Fruit fly (Drosophila melanogaster): ENCODE data around the gene cDIP.

cDIP gene

dm6 chr3R:21206327-21206728, 45.4 kb upstream of the cDIP start (continued):
- no peak for TF ChIP-seq croc (GFP tag; conservative IDR thresholded peaks at IDR 0.05)
- TF ChIP-seq ken (GFP tag; IDR thresholded peaks at IDR 0.05), result no peak
- TF ChIP-seq CoRest (tag; optimal IDR thresholded peaks at IDR 0.05), result peak; percentile 44
- peak in 1 of 2 experiments; percentile 56 for TF ChIP-seq Hr78 (GFP tag; optimal IDR thresholded peaks at IDR 0.05)
- TF ChIP-seq insv (GFP tag; optimal IDR thresholded peaks at IDR 0.05), result no peak
- no peak for TF ChIP-seq CG11723 (GFP tag; optimal IDR thresholded peaks at IDR 0.05)
- TF ChIP-seq CG10979 (tag; optimal IDR thresholded peaks at IDR 0.05), result peak; percentile 51
- no peak for TF ChIP-seq CG4282 (GFP tag; optimal IDR thresholded peaks at IDR 0.05)
- no peak for TF ChIP-seq H2.0 (GFP tag; IDR thresholded peaks at IDR 0.05)
- no peak for TF ChIP-seq Ptx1 (GFP tag; IDR thresholded peaks at IDR 0.05)
- TF ChIP-seq pan (optimal IDR thresholded peaks at IDR 0.05), result no peak
- no peak for TF ChIP-seq pan (GFP tag; optimal IDR thresholded peaks at IDR 0.05 in 1 of 2, IDR thresholded peaks at IDR 0.05 in 1 of 2)
- TF ChIP-seq prd (optimal IDR thresholded peaks at IDR 0.05), result no peak
- no peak for TF ChIP-seq prd (GFP tag; IDR thresholded peaks at IDR 0.05)
- TF ChIP-seq CG15696 (tag; optimal IDR thresholded peaks at IDR 0.05), result no peak
- TF ChIP-seq CG10147 (GFP tag; optimal IDR thresholded peaks at IDR 0.05), result no peak
- TF ChIP-seq CG10959 (GFP tag; IDR thresholded peaks at IDR 0.05), result no peak
- no peak for TF ChIP-seq en (GFP tag; optimal IDR thresholded peaks at IDR 0.05)
- TF ChIP-seq ssp (GFP tag; IDR thresholded peaks at IDR 0.05), result no peak; the same call in 1 of the 2 replicates
- no peak for TF ChIP-seq pum (GFP tag; optimal IDR thresholded peaks at IDR 0.05)
- TF ChIP-seq CG12659 (GFP tag; optimal IDR thresholded peaks at IDR 0.05), result peak; percentile 10
- TF ChIP-seq grau (tag; optimal IDR thresholded peaks at IDR 0.05), result peak; percentile 41
- TF ChIP-seq CG34224 (GFP tag; IDR thresholded peaks at IDR 0.05; ENCODE audit: partially characterized antibody), result no peak
- TF ChIP-seq hb (GFP tag; IDR thresholded peaks at IDR 0.05; ENCODE audit: partially characterized antibody), result no peak
- TF ChIP-seq MBD-R2 (GFP tag; IDR thresholded peaks at IDR 0.05), result no peak
- TF ChIP-seq ems (GFP tag; optimal IDR thresholded peaks at IDR 0.05), result no peak
- TF ChIP-seq exex (tag; optimal IDR thresholded peaks at IDR 0.05), result no peak
- TF ChIP-seq zen2 (GFP tag; IDR thresholded peaks at IDR 0.05; ENCODE audit: partially characterized antibody), result no peak
- TF ChIP-seq CG11696 (GFP tag; IDR thresholded peaks at IDR 0.05), result no peak
- peak; percentile 16 for TF ChIP-seq CG18011 (GFP tag; optimal IDR thresholded peaks at IDR 0.05)
- TF ChIP-seq slbo (GFP tag; IDR thresholded peaks at IDR 0.05), result no peak
- peak; percentile 10 for TF ChIP-seq bcd (GFP tag; optimal IDR thresholded peaks at IDR 0.05)
- TF ChIP-seq CG32767 (GFP tag; IDR thresholded peaks at IDR 0.05), result no peak
- no peak for TF ChIP-seq Taf1 (GFP tag; IDR thresholded peaks at IDR 0.05)
- TF ChIP-seq YL-1 (GFP tag; optimal IDR thresholded peaks at IDR 0.05), result no peak
- TF ChIP-seq CG1792 (GFP tag; optimal IDR thresholded peaks at IDR 0.05), result no peak
- no peak for TF ChIP-seq CG8359 (GFP tag; optimal IDR thresholded peaks at IDR 0.05; ENCODE audit: borderline replicate concordance)
- no peak for TF ChIP-seq CG18619 (GFP tag; optimal IDR thresholded peaks at IDR 0.05)
- TF ChIP-seq CG17186 (GFP tag; optimal IDR thresholded peaks at IDR 0.05), result no peak
- TF ChIP-seq CG2889 (GFP tag; IDR thresholded peaks at IDR 0.05), result no peak
- TF ChIP-seq hbn (GFP tag; IDR thresholded peaks at IDR 0.05; ENCODE audit: partially characterized antibody), result no peak
- peak in 1 of 2 experiments; percentile 88 for TF ChIP-seq eve (GFP tag; optimal IDR thresholded peaks at IDR 0.05)
- no peak for TF ChIP-seq tin (GFP tag; optimal IDR thresholded peaks at IDR 0.05)
- TF ChIP-seq cas (GFP tag; IDR thresholded peaks at IDR 0.05), result no peak
- no peak for TF ChIP-seq CG4820 (GFP tag; optimal IDR thresholded peaks at IDR 0.05)
- TF ChIP-seq knrl (GFP tag; IDR thresholded peaks at IDR 0.05; ENCODE audit: partially characterized antibody), result no peak
- TF ChIP-seq CG10543 (GFP tag; optimal IDR thresholded peaks at IDR 0.05), result no peak
- peak; percentile 32 for TF ChIP-seq CG15601 (tag; optimal IDR thresholded peaks at IDR 0.05)
- TF ChIP-seq inv (GFP tag; IDR thresholded peaks at IDR 0.05; ENCODE audit: partially characterized antibody), result no peak
- TF ChIP-seq E2f1 (GFP tag; IDR thresholded peaks at IDR 0.05), result no peak
- no peak for TF ChIP-seq Bgb (GFP tag; IDR thresholded peaks at IDR 0.05; ENCODE audit: partially characterized antibody)

All from whole organism, embryonic.